Worm (Caenorhabditis elegans) whole organism, L4/young adult: ENCODE data around the gene F31F7.1.

Experiments used
- dao-5 ChIP-seq: sonication (generic microtip); optimal IDR thresholded peaks from 2 replicates; lab custom pipeline; 2016; ENCODE audit warnings: missing genotype, missing genetic modification characterization, moderate library complexity, missing compliant biosample characterization
- him-1 ChIP-seq: sonication (generic microtip); optimal IDR thresholded peaks from 2 replicates; lab custom pipeline; 2016; ENCODE audit warnings: missing genotype, missing genetic modification reagents, missing genetic modification characterization, missing compliant biosample characterization

- TF ChIP-seq him-1 (tag; lab: Kevin White, UChicago), result no peak
- no peak for TF ChIP-seq dao-5 (tag; lab: Kevin White, UChicago)
Observed at ce11 chrV:6326394-6326793, 50.2 kb downstream of the F31F7.1 start.
